Worm (Caenorhabditis elegans) whole organism, L3 larva: ENCODE measurements around the gene K08E7.8.
"Not testable (repeated sequence)": the region's sequence is repeated elsewhere in the genome, so short reads cannot be mapped to it uniquely, and the experiment has no call there.

Experiments
- R02D3.7 ChIP-seq: fragments of 150-350 bp; optimal IDR thresholded peaks from 2 replicates; lab custom pipeline; 2014; ENCODE audit warnings: missing biosample characterization, missing genetic modification characterization
- ceh-16 ChIP-seq: sonication (generic microtip); optimal IDR thresholded peaks from 2 replicates; lab custom pipeline; 2017; ENCODE audit warnings: missing biosample characterization, missing genetic modification characterization
- daf-12 ChIP-seq: fragments of 150-350 bp; optimal IDR thresholded peaks from 2 replicates; lab custom pipeline; 2014; ENCODE audit warnings: missing biosample characterization, missing genetic modification reagents, missing genetic modification characterization
- elt-3 ChIP-seq, 3 experiments: fragments of 150-350 bp in 1 of 3; sonication (generic microtip) in 2 of 3; optimal IDR thresholded peaks; 2 replicates in 2 of 3; 4 replicates in 1 of 3; lab custom pipeline; 2014 to 2017; ENCODE audit warnings: missing biosample characterization in 3 of 3, missing genetic modification characterization in 3 of 3
- mdl-1 ChIP-seq: fragments of 150-350 bp; optimal IDR thresholded peaks from 2 replicates; lab custom pipeline; 2014; ENCODE audit warnings: missing biosample characterization, missing genetic modification characterization
- nhr-237 ChIP-seq: fragments of 150-350 bp; optimal IDR thresholded peaks from 2 replicates; lab custom pipeline; 2014; ENCODE audit warnings: missing biosample characterization, missing genetic modification characterization
- nhr-25 ChIP-seq: sonication (generic microtip); optimal IDR thresholded peaks from 2 replicates; lab custom pipeline; 2017; ENCODE audit warnings: missing biosample characterization, missing genetic modification characterization
- nhr-28 ChIP-seq: fragments of 150-350 bp; optimal IDR thresholded peaks from 2 replicates; lab custom pipeline; 2014; ENCODE audit warnings: missing biosample characterization, missing genetic modification characterization
- pha-4 ChIP-seq: fragments of 150-350 bp; optimal IDR thresholded peaks from 2 replicates; lab custom pipeline; 2014; ENCODE audit warnings: missing biosample characterization, missing genetic modification reagents, missing genetic modification characterization
- unc-39 ChIP-seq: sonication (generic microtip); optimal IDR thresholded peaks from 4 replicates; lab custom pipeline; 2017; ENCODE audit warnings: missing biosample characterization, missing genetic modification characterization
- unc-62 ChIP-seq: fragments of 150-350 bp; sonication (generic microtip); optimal IDR thresholded peaks from 4 replicates; lab custom pipeline; 2014; ENCODE audit warnings: missing biosample characterization, missing genetic modification reagents, missing genetic modification characterization

- TF ChIP-seq nhr-237 (tag; lab: Kevin White, UChicago); R02D3.7 (tag; lab: Kevin White, UChicago); nhr-28 (tag; lab: Kevin White, UChicago); unc-62 (GFP tag; lab: Kevin White, UChicago); ceh-16 (tag; lab: Kevin White, UChicago); mdl-1 (tag; lab: Kevin White, UChicago); nhr-25 (tag; lab: Kevin White, UChicago); elt-3 (tag; optimal IDR thresholded peaks at IDR 0.05; lab: Kevin White, UChicago); daf-12; unc-39 (tag; lab: Kevin White, UChicago): not testable (repeated sequence)
- peak; percentile 16 for TF ChIP-seq pha-4 (tag; lab: Kevin White, UChicago)
Measured at ce11 chrIV:12621483-12622078, 35.7 kb upstream of the K08E7.8 start.
